Fruit fly (Drosophila melanogaster) whole organism, embryonic: ENCODE measurements around the gene scaf6.

ENCODE experiments used
- Aef1 ChIP-seq: fragments of 200-800 bp; sonication (Bioruptor generic); IDR thresholded peaks from 3 replicates; pipeline ENCODE4 v1.3.6; 2022; ENCODE audit warnings: missing biosample characterization, missing genetic modification characterization
- Antp ChIP-seq: fragments of 200-800 bp; sonication (Bioruptor generic); optimal IDR thresholded peaks from 3 replicates; lab custom pipeline; 2016; ENCODE audit warnings: missing biosample characterization, missing genetic modification characterization
- BEAF-32 ChIP-seq: fragments of 200-800 bp; sonication (Bioruptor generic); optimal IDR thresholded peaks from 3 replicates; lab custom pipeline; 2017; ENCODE audit warnings: missing biosample characterization, missing genetic modification characterization, mild to moderate bottlenecking, moderate library complexity, missing genetic modification reagents
- CG10654 ChIP-seq: fragments of 200-800 bp; sonication (Bioruptor generic); optimal IDR thresholded peaks from 2 replicates; lab custom pipeline; 2016; ENCODE audit warnings: missing biosample characterization, missing genetic modification characterization
- CG11247 ChIP-seq: fragments of 200-800 bp; sonication (Bioruptor generic); IDR thresholded peaks from 2 replicates; pipeline ENCODE4 v1.3.6; 2022; ENCODE audit warnings: missing biosample characterization, missing genetic modification characterization
- CG12299 ChIP-seq: fragments of 200-800 bp; sonication (Bioruptor generic); optimal IDR thresholded peaks from 2 replicates; lab custom pipeline; 2018; ENCODE audit warnings: missing biosample characterization, mild to moderate bottlenecking, missing genetic modification characterization
- CG13123 ChIP-seq: fragments of 200-800 bp; sonication (Bioruptor generic); optimal IDR thresholded peaks from 2 replicates; lab custom pipeline; 2016; ENCODE audit warnings: missing biosample characterization, missing genetic modification characterization
- CG13424 ChIP-seq: fragments of 200-800 bp; sonication (Bioruptor generic); optimal IDR thresholded peaks from 2 replicates; lab custom pipeline; 2019; ENCODE audit warnings: missing biosample characterization, mild to moderate bottlenecking, missing genetic modification characterization, moderate library complexity
- CG14667 ChIP-seq: fragments of 200-800 bp; sonication (Bioruptor generic); IDR thresholded peaks from 2 replicates; pipeline ENCODE4 v1.3.6; 2022; ENCODE audit warnings: missing biosample characterization, missing genetic modification characterization
- CG17802 ChIP-seq: fragments of 200-800 bp; sonication (Bioruptor generic); optimal IDR thresholded peaks from 2 replicates; lab custom pipeline; 2018; ENCODE audit warnings: missing biosample characterization, mild to moderate bottlenecking, missing genetic modification characterization, moderate library complexity
- CG18764 ChIP-seq: fragments of 200-800 bp; sonication (Bioruptor generic); optimal IDR thresholded peaks from 3 replicates; lab custom pipeline; 2016; ENCODE audit warnings: missing biosample characterization, missing genetic modification characterization
- CG31224 ChIP-seq: fragments of 200-800 bp; sonication (Bioruptor generic); IDR thresholded peaks from 2 replicates; pipeline ENCODE4 v1.3.6; 2022; ENCODE audit warnings: missing biosample characterization, missing genetic modification characterization
- CG3726 ChIP-seq: fragments of 200-800 bp; sonication (Bioruptor generic); IDR thresholded peaks from 3 replicates; pipeline ENCODE4, ENCODE4 v1.3.6; 2022; ENCODE audit warnings: missing biosample characterization, missing genetic modification characterization
- CG4854 ChIP-seq: fragments of 200-800 bp; sonication (Bioruptor generic); optimal IDR thresholded peaks from 2 replicates; lab custom pipeline; 2016; ENCODE audit warnings: missing biosample characterization, missing genetic modification characterization, inconsistent platforms
- CG6765 ChIP-seq: fragments of 200-800 bp; sonication (Bioruptor generic); optimal IDR thresholded peaks from 3 replicates; lab custom pipeline; 2017; ENCODE audit warnings: missing biosample characterization, mild to moderate bottlenecking, missing genetic modification characterization
- CG6813 ChIP-seq: fragments of 200-800 bp; sonication (Bioruptor generic); optimal IDR thresholded peaks from 2 replicates; lab custom pipeline; 2017; ENCODE audit warnings: missing biosample characterization, missing genetic modification characterization, mild to moderate bottlenecking, moderate library complexity, missing genetic modification reagents
- CG6854 ChIP-seq: fragments of 200-800 bp; sonication (Bioruptor generic); optimal IDR thresholded peaks from 3 replicates; lab custom pipeline; 2017; ENCODE audit warnings: missing biosample characterization, mild to moderate bottlenecking, missing genetic modification characterization
- CG7928 ChIP-seq: fragments of 200-800 bp; sonication (Bioruptor generic); optimal IDR thresholded peaks from 2 replicates; lab custom pipeline; 2017; ENCODE audit warnings: missing biosample characterization, mild to moderate bottlenecking, missing genetic modification characterization
- CG8478 ChIP-seq: fragments of >200 bp; optimal IDR thresholded peaks from 2 replicates; lab custom pipeline; 2018
- CG9437 ChIP-seq: fragments of 200-800 bp; sonication (Bioruptor generic); optimal IDR thresholded peaks from 2 replicates; lab custom pipeline; 2018; ENCODE audit warnings: missing biosample characterization, mild to moderate bottlenecking, missing genetic modification characterization
- D19A ChIP-seq: fragments of 200-800 bp; optimal IDR thresholded peaks from 3 replicates; lab custom pipeline; 2019; ENCODE audit warnings: missing biosample characterization, mild to moderate bottlenecking, missing genetic modification characterization, moderate library complexity
- Gsc ChIP-seq: fragments of 200-800 bp; sonication (Bioruptor generic); IDR thresholded peaks from 2 replicates; pipeline ENCODE4 v1.3.6; 2022; ENCODE audit warnings: missing biosample characterization, missing genetic modification characterization
- Gug ChIP-seq: fragments of 200-800 bp; sonication (Bioruptor generic); IDR thresholded peaks from 4 replicates; pipeline ENCODE4 v1.3.6; 2022; ENCODE audit warnings: missing biosample characterization, missing genetic modification characterization
- HLH3B ChIP-seq: fragments of 200-800 bp; sonication (Bioruptor generic); IDR thresholded peaks from 2 replicates; pipeline ENCODE4 v1.3.6; 2022; ENCODE audit warnings: missing biosample characterization, missing genetic modification characterization
- HLH4C ChIP-seq: fragments of 200-800 bp; sonication (Bioruptor generic); IDR thresholded peaks from 3 replicates; pipeline ENCODE4 v1.3.6; 2022; ENCODE audit warnings: missing biosample characterization, missing genetic modification characterization; ENCODE audit not compliant: partially characterized antibody
- Oli ChIP-seq: fragments of 200-800 bp; sonication (Bioruptor generic); optimal IDR thresholded peaks from 2 replicates; lab custom pipeline; 2018; ENCODE audit warnings: missing biosample characterization, mild to moderate bottlenecking, missing genetic modification characterization, moderate library complexity
- Pdp1 ChIP-seq, 2 experiments: fragments of 200-800 bp; sonication (Bioruptor generic); optimal IDR thresholded peaks; 3 replicates each; lab custom pipeline; 2016; ENCODE audit warnings: missing biosample characterization in 2 of 2, missing genetic modification characterization in 2 of 2, mild to moderate bottlenecking in 1 of 2, moderate library complexity in 1 of 2
- Usf ChIP-seq: fragments of 200-800 bp; sonication (Bioruptor generic); optimal IDR thresholded peaks from 2 replicates; lab custom pipeline; 2017; ENCODE audit warnings: missing genotype, missing biosample characterization, missing genetic modification characterization
- ash1 ChIP-seq: fragments of 200-800 bp; sonication (Bioruptor generic); optimal IDR thresholded peaks from 2 replicates; lab custom pipeline; 2018; ENCODE audit warnings: missing biosample characterization, mild to moderate bottlenecking, missing genetic modification characterization
- bbx ChIP-seq: fragments of 200-800 bp; sonication (Bioruptor generic); IDR thresholded peaks from 2 replicates; pipeline ENCODE4 v1.3.6; 2022; ENCODE audit warnings: missing biosample characterization, missing genetic modification characterization; ENCODE audit not compliant: partially characterized antibody
- bcd ChIP-seq: fragments of 200-800 bp; sonication (Bioruptor generic); optimal IDR thresholded peaks from 2 replicates; lab custom pipeline; 2017; ENCODE audit warnings: missing biosample characterization, mild to moderate bottlenecking, missing genetic modification characterization
- caup ChIP-seq: fragments of 200-800 bp; sonication (Bioruptor generic); optimal IDR thresholded peaks from 3 replicates; lab custom pipeline; 2017; ENCODE audit warnings: missing biosample characterization, mild to moderate bottlenecking, missing genetic modification characterization, moderate library complexity; ENCODE audit not compliant: severe bottlenecking
- chif ChIP-seq, 2 experiments: fragments of 200-800 bp; sonication (Bioruptor generic); optimal IDR thresholded peaks; 3 replicates each; lab custom pipeline; 2016; ENCODE audit warnings: missing biosample characterization in 2 of 2, missing genetic modification characterization in 2 of 2
- da ChIP-seq: fragments of 200-800 bp; sonication (Bioruptor generic); optimal IDR thresholded peaks from 2 replicates; lab custom pipeline; 2016; ENCODE audit warnings: missing biosample characterization, missing genetic modification characterization
- eyg ChIP-seq: fragments of 200-800 bp; sonication (Bioruptor generic); optimal IDR thresholded peaks from 3 replicates; lab custom pipeline; 2016; ENCODE audit warnings: missing biosample characterization, missing genetic modification characterization
- lola ChIP-seq, 3 experiments: fragments of >200 bp in 2 of 3; fragments of 200-800 bp in 1 of 3; sonication (Bioruptor generic) in 1 of 3; optimal IDR thresholded peaks; 2 replicates each; lab custom pipeline; 2017 to 2019; ENCODE audit warnings: missing biosample characterization in 3 of 3, missing genetic modification characterization in 3 of 3, mild to moderate bottlenecking in 1 of 3, moderate library complexity in 1 of 3
- pfk ChIP-seq: fragments of 200-800 bp; sonication (Bioruptor generic); optimal IDR thresholded peaks from 2 replicates; lab custom pipeline; 2018; ENCODE audit warnings: missing biosample characterization, mild to moderate bottlenecking, missing genetic modification characterization, moderate library complexity
- sima ChIP-seq: fragments of 200-800 bp; sonication (Bioruptor generic); optimal IDR thresholded peaks from 2 replicates; lab custom pipeline; 2016; ENCODE audit warnings: missing biosample characterization, missing genetic modification characterization
- sisA ChIP-seq: fragments of 200-800 bp; sonication (Bioruptor generic); IDR thresholded peaks from 2 replicates; pipeline ENCODE4 v1.3.6; 2022; ENCODE audit warnings: missing biosample characterization, missing genetic modification characterization
- slp2 ChIP-seq: fragments of 200-800 bp; sonication (Bioruptor generic); optimal IDR thresholded peaks from 2 replicates; lab custom pipeline; 2016; ENCODE audit warnings: missing biosample characterization, missing genetic modification characterization
- sna ChIP-seq: fragments of 200-800 bp; sonication (Bioruptor generic); IDR thresholded peaks from 2 replicates; pipeline ENCODE4 v1.3.6; 2022; ENCODE audit warnings: missing biosample characterization, missing genetic modification characterization; ENCODE audit not compliant: partially characterized antibody
- tin ChIP-seq: fragments of 200-800 bp; sonication (Bioruptor generic); optimal IDR thresholded peaks from 3 replicates; lab custom pipeline; 2016; ENCODE audit warnings: missing biosample characterization, missing genetic modification characterization
- tna ChIP-seq: fragments of 200-800 bp; sonication (Bioruptor generic); IDR thresholded peaks from 2 replicates; pipeline ENCODE4 v1.3.6; 2022; ENCODE audit warnings: missing biosample characterization, missing genetic modification characterization; ENCODE audit not compliant: partially characterized antibody
- twi ChIP-seq: fragments of 200-800 bp; optimal IDR thresholded peaks from 2 replicates; lab custom pipeline; 2019; ENCODE audit warnings: missing biosample characterization, mild to moderate bottlenecking, missing genetic modification characterization, moderate library complexity
- tx ChIP-seq: fragments of 200-800 bp; sonication (Bioruptor generic); optimal IDR thresholded peaks from 2 replicates; lab custom pipeline; 2016; ENCODE audit warnings: missing biosample characterization, missing genetic modification characterization
- usp ChIP-seq: fragments of >200 bp; optimal IDR thresholded peaks from 2 replicates; lab custom pipeline; 2017; ENCODE audit warnings: missing biosample characterization, missing genetic modification characterization
- wek ChIP-seq: fragments of 200-800 bp; sonication (Bioruptor generic); optimal IDR thresholded peaks from 3 replicates; lab custom pipeline; 2018; ENCODE audit warnings: missing biosample characterization, mild to moderate bottlenecking, missing genetic modification characterization, moderate library complexity
- z ChIP-seq: fragments of 200-800 bp; sonication (Bioruptor generic); IDR thresholded peaks from 3 replicates; pipeline ENCODE4 v1.3.6; 2022; ENCODE audit warnings: missing biosample characterization, missing genetic modification characterization

scaf6 gene

DNA sequence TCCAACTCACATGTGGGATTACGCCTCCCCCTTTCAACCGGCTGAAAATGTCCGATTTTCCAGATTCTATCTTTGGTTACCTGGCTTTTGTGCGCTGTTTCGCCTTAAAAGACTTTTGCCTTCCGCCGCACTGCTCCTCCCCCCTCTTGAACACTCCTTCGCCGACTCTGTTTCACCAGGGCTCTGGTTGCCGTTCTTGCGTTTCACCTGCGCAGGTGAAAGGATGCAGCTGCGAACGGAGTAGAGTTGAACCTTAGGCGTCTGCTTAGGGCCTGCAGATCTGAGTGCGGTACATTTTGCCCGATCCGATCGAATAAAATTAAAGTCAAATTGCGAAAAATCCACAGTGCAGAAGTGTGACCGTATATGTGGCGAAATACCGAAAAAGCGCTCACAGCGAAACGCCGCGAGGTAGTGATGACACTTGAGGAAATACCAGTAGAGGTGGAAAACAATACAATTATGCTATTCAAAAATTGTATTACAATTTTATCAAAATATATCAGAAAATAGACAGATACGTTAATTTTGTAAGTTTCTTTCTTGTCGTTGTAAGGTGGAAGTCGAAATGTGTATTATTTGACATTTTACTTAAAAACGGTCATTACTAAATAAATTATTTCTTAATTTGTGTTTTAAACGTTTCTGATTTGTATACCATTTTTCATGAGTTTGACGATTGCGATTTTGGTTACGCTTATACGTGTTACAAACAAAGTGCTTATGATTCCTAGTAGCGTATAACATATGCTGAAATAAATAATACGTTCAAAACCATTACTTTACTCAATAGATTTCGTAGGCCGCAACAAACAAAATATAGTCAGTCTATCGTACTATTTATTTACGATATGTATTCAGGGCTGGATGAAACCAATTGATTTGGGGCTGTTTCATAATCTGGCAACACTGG lies 26.5 kb downstream of the scaf6 start, which contains the start of the genes CG6664 and CG7728 (continued):
- TF ChIP-seq z, result no peak
- peak; percentile 36 for TF ChIP-seq tx (GFP tag; lab: Kevin White, UChicago)
- peak; percentile 36; the same call in 1 of the 2 replicates for TF ChIP-seq sna (GFP tag; lab: Robert Waterston, UW)
- TF ChIP-seq BEAF-32 (GFP tag; lab: Kevin White, UChicago), result peak; percentile 80
- TF ChIP-seq wek, result no peak
- no peak for TF ChIP-seq CG6813 (GFP tag; lab: Kevin White, UChicago)
- no peak for TF ChIP-seq CG18764 (GFP tag; lab: Kevin White, UChicago)
- no peak for TF ChIP-seq D19A (tag; lab: Kevin White, UChicago)
- no peak for TF ChIP-seq Gsc (GFP tag; lab: Robert Waterston, UW)
- no peak for TF ChIP-seq CG6765 (GFP tag; lab: Kevin White, UChicago)
- no peak for TF ChIP-seq da (GFP tag; lab: Kevin White, UChicago)
- peak; percentile 35 to 51 for TF ChIP-seq chif (GFP tag; optimal IDR thresholded peaks at IDR 0.05; lab: Kevin White, UChicago)
- TF ChIP-seq slp2 (GFP tag; lab: Kevin White, UChicago), result peak; percentile 18
- TF ChIP-seq CG3726 (GFP tag; lab: Robert Waterston, UW), result 0 out of 3 replicates have a peak, but pooled peaks have one; percentile 21
- peak; percentile 54; the same call in 2 of the 3 replicates for TF ChIP-seq Aef1 (GFP tag; lab: Robert Waterston, UW)
- TF ChIP-seq Usf (GFP tag; lab: Kevin White, UChicago), result no peak
- TF ChIP-seq CG10654 (GFP tag; lab: Kevin White, UChicago), result peak; percentile 16
- TF ChIP-seq ash1 (GFP tag; lab: Kevin White, UChicago), result no peak
- peak; percentile 52 for TF ChIP-seq CG11247 (GFP tag; lab: Robert Waterston, UW)
- peak; percentile 25 for TF ChIP-seq twi (tag; lab: Kevin White, UChicago)
- peak; percentile 31; the same call in 1 of the 2 replicates for TF ChIP-seq tna (GFP tag; lab: Robert Waterston, UW)
- TF ChIP-seq Antp (GFP tag; lab: Kevin White, UChicago), result peak; percentile 8
- TF ChIP-seq lola (GFP tag; optimal IDR thresholded peaks at IDR 0.05; lab: Kevin White, UChicago), result peak in 1 of 3 experiments; percentile 66
- TF ChIP-seq CG6854, result no peak
- peak; percentile 60 for TF ChIP-seq sisA (GFP tag; lab: Robert Waterston, UW)
- TF ChIP-seq tin (GFP tag; lab: Kevin White, UChicago), result peak; percentile 44
- TF ChIP-seq caup (GFP tag; lab: Kevin White, UChicago), result no peak
- TF ChIP-seq CG13123 (GFP tag; lab: Kevin White, UChicago), result no peak
- TF ChIP-seq CG12299 (tag; lab: Kevin White, UChicago), result no peak
- peak; percentile 7 for TF ChIP-seq eyg
- no peak for TF ChIP-seq pfk (GFP tag; lab: Kevin White, UChicago)
- peak; percentile 35 to 53 for TF ChIP-seq Pdp1 (GFP tag; optimal IDR thresholded peaks at IDR 0.05; lab: Kevin White, UChicago)
- no peak for TF ChIP-seq CG8478
- peak; percentile 34 for TF ChIP-seq Oli (tag; lab: Kevin White, UChicago)
- TF ChIP-seq CG7928, result peak; percentile 91
- TF ChIP-seq CG31224 (GFP tag; lab: Robert Waterston, UW), result no peak
- TF ChIP-seq sima (GFP tag; lab: Kevin White, UChicago), result no peak
- TF ChIP-seq HLH3B (GFP tag; lab: Robert Waterston, UW), result peak; percentile 31; the same call in 1 of the 2 replicates
- TF ChIP-seq bcd (GFP tag; lab: Kevin White, UChicago), result peak; percentile 50
- TF ChIP-seq Gug, result peak; percentile 59; the same call in 2 of the 4 replicates
- TF ChIP-seq CG17802 (tag; lab: Kevin White, UChicago), result peak; percentile 15
- TF ChIP-seq HLH4C (GFP tag; lab: Robert Waterston, UW), result peak; percentile 45; the same call in 2 of the 3 replicates
- TF ChIP-seq bbx (GFP tag; lab: Robert Waterston, UW), result peak; percentile 41
- no peak for TF ChIP-seq usp (GFP tag; lab: Kevin White, UChicago)
- peak; percentile 13; the same call in 1 of the 2 replicates for TF ChIP-seq CG14667 (GFP tag; lab: Robert Waterston, UW)
- peak; percentile 74 for TF ChIP-seq CG9437 (GFP tag; lab: Kevin White, UChicago)
- no peak for TF ChIP-seq CG4854 (GFP tag; lab: Kevin White, UChicago)
- TF ChIP-seq CG13424 (tag; lab: Kevin White, UChicago), result peak; percentile 68
